Worm (Caenorhabditis elegans) whole organism, L1 larva: ENCODE results near the gene col-110.

Experiments
- C04F5.9 ChIP-seq: sonication (generic microtip); optimal IDR thresholded peaks from 2 replicates; lab custom pipeline; 2016; ENCODE audit warnings: missing genetic modification characterization, missing compliant biosample characterization
- Y116A8C.19 ChIP-seq: sonication (generic microtip); optimal IDR thresholded peaks from 2 replicates; lab custom pipeline; 2016; ENCODE audit warnings: missing compliant biosample characterization, missing genetic modification characterization, borderline replicate concordance
- aha-1 ChIP-seq: fragments of 150-350 bp; optimal IDR thresholded peaks from 2 replicates; lab custom pipeline; 2014; ENCODE audit warnings: missing biosample characterization, missing genetic modification characterization
- alr-1 ChIP-seq: fragments of 200-800 bp; sonication (Bioruptor generic); optimal IDR thresholded peaks from 2 replicates; lab custom pipeline; 2018; ENCODE audit warnings: borderline replicate concordance, mild to moderate bottlenecking, missing genetic modification characterization, missing compliant biosample characterization
- ama-1 ChIP-seq: fragments of 150-350 bp; optimal IDR thresholded peaks from 2 replicates; lab custom pipeline; 2014
- blmp-1 ChIP-seq: fragments of 150-350 bp; optimal IDR thresholded peaks from 2 replicates; lab custom pipeline; 2014; ENCODE audit warnings: missing biosample characterization, missing genetic modification characterization
- ceh-63 ChIP-seq: fragments of 200-800 bp; sonication (Bioruptor generic); optimal IDR thresholded peaks from 2 replicates; lab custom pipeline; 2018; ENCODE audit warnings: mild to moderate bottlenecking, missing genetic modification characterization, missing compliant biosample characterization
- ceh-8 ChIP-seq: fragments of 200-800 bp; sonication (Bioruptor generic); optimal IDR thresholded peaks from 2 replicates; lab custom pipeline; 2018; ENCODE audit warnings: mild to moderate bottlenecking, missing genetic modification characterization, moderate library complexity, missing compliant biosample characterization
- ceh-82 ChIP-seq, 3 experiments: fragments of 150-350 bp in 1 of 3; sonication (generic microtip) in 2 of 3; optimal IDR thresholded peaks; 2 replicates each; lab custom pipeline; 2014 to 2017; ENCODE audit warnings: missing biosample characterization in 3 of 3, missing genetic modification characterization in 3 of 3
- ceh-88 ChIP-seq: fragments of 200-800 bp; sonication (Bioruptor generic); IDR thresholded peaks from 2 replicates; pipeline ENCODE4 v1.3.6; 2022; ENCODE audit warnings: missing genetic modification characterization, missing compliant biosample characterization
- ceh-90 ChIP-seq: sonication (generic microtip); optimal IDR thresholded peaks from 2 replicates; lab custom pipeline; 2016; ENCODE audit warnings: missing genetic modification characterization, missing compliant biosample characterization
- ces-1 ChIP-seq: fragments of 150-350 bp; optimal IDR thresholded peaks from 2 replicates; lab custom pipeline; 2014; ENCODE audit warnings: missing biosample characterization, missing genetic modification reagents, missing genetic modification characterization
- dpl-1 ChIP-seq, 3 experiments: fragments of 150-350 bp in 2 of 3; sonication (generic microtip) in 1 of 3; optimal IDR thresholded peaks; 2 replicates each; lab custom pipeline; 2014 to 2017; ENCODE audit warnings: missing biosample characterization in 3 of 3, missing genetic modification characterization in 3 of 3, missing genetic modification reagents in 3 of 3
- efl-1 ChIP-seq, 4 experiments: fragments of 150-350 bp; optimal IDR thresholded peaks in 3 of 4; peaks in 1 of 4; 1 replicate in 1 of 4; 2 replicates in 3 of 4; lab custom pipeline; 2014; ENCODE audit warnings: missing biosample characterization in 2 of 4, missing genetic modification characterization in 2 of 4, missing genetic modification reagents in 2 of 4
- egl-27 ChIP-seq, 2 experiments: fragments of 150-350 bp in 1 of 2; sonication (generic microtip); optimal IDR thresholded peaks; 3 replicates each; lab custom pipeline; 2017 to 2018; ENCODE audit warnings: missing biosample characterization in 2 of 2, missing genetic modification characterization in 2 of 2, missing genetic modification reagents in 2 of 2
- elt-2 ChIP-seq: sonication (generic microtip); optimal IDR thresholded peaks from 2 replicates; lab custom pipeline; 2016; ENCODE audit warnings: missing genetic modification characterization, mild to moderate bottlenecking, inconsistent platforms, missing compliant biosample characterization, missing genetic modification reagents
- fkh-10 ChIP-seq: sonication (generic microtip); optimal IDR thresholded peaks from 2 replicates; lab custom pipeline; 2017; ENCODE audit warnings: missing biosample characterization, missing genetic modification reagents, missing genetic modification characterization
- fkh-8 ChIP-seq: sonication (generic microtip); optimal IDR thresholded peaks from 2 replicates; lab custom pipeline; 2016; ENCODE audit warnings: mild to moderate bottlenecking, missing genetic modification characterization, missing compliant biosample characterization
- fos-1 ChIP-seq: fragments of 150-350 bp; optimal IDR thresholded peaks from 2 replicates; lab custom pipeline; 2014; ENCODE audit warnings: missing biosample characterization, missing genetic modification characterization
- hlh-4 ChIP-seq: sonication (generic microtip); optimal IDR thresholded peaks from 2 replicates; lab custom pipeline; 2016; ENCODE audit warnings: mild to moderate bottlenecking, missing genetic modification characterization, missing compliant biosample characterization
- hpl-2 ChIP-seq: fragments of 150-350 bp; optimal IDR thresholded peaks from 2 replicates; lab custom pipeline; 2014; ENCODE audit warnings: missing biosample characterization, missing genetic modification reagents, missing genetic modification characterization
- isw-1 ChIP-seq: fragments of 200-800 bp; sonication (Bioruptor generic); IDR thresholded peaks from 2 replicates; pipeline ENCODE4 v1.3.6; 2022; ENCODE audit warnings: missing genetic modification characterization, missing compliant biosample characterization
- jun-1 ChIP-seq: fragments of 150-350 bp; optimal IDR thresholded peaks from 2 replicates; lab custom pipeline; 2014; ENCODE audit warnings: missing biosample characterization, missing genetic modification reagents, missing genetic modification characterization
- lin-13 ChIP-seq: fragments of 150-350 bp; optimal IDR thresholded peaks from 2 replicates; lab custom pipeline; 2014; ENCODE audit warnings: missing biosample characterization, missing genetic modification reagents, missing genetic modification characterization
- lin-15B ChIP-seq: fragments of 150-350 bp; sonication (generic microtip); optimal IDR thresholded peaks from 3 replicates; lab custom pipeline; 2014; ENCODE audit warnings: missing biosample characterization, missing genetic modification characterization
- lin-35 ChIP-seq, 2 experiments: fragments of 150-350 bp; optimal IDR thresholded peaks; 2 replicates each; lab custom pipeline; 2014; ENCODE audit warnings: missing biosample characterization in 2 of 2, missing genetic modification characterization in 2 of 2, missing genetic modification reagents in 2 of 2
- lin-39 ChIP-seq: fragments of 150-350 bp; optimal IDR thresholded peaks from 2 replicates; lab custom pipeline; 2014; ENCODE audit warnings: missing biosample characterization, missing genetic modification reagents, missing genetic modification characterization
- mab-9 ChIP-seq: fragments of 200-800 bp; sonication (Bioruptor generic); IDR thresholded peaks from 2 replicates; pipeline ENCODE4 v1.3.6; 2022; ENCODE audit warnings: missing genetic modification reagents, missing genetic modification characterization, missing compliant biosample characterization
- mdl-1 ChIP-seq, 2 experiments: fragments of 150-350 bp; optimal IDR thresholded peaks; 2 replicates each; lab custom pipeline; 2014 to 2017; ENCODE audit warnings: missing biosample characterization in 2 of 2, missing genetic modification characterization in 2 of 2, inconsistent platforms in 1 of 2
- mep-1 ChIP-seq: fragments of 150-350 bp; optimal IDR thresholded peaks from 2 replicates; lab custom pipeline; 2014; ENCODE audit warnings: missing biosample characterization, missing genetic modification characterization
- nhr-12 ChIP-seq: sonication (generic microtip); optimal IDR thresholded peaks from 2 replicates; lab custom pipeline; 2017; ENCODE audit warnings: missing biosample characterization, missing genetic modification characterization
- nhr-19 ChIP-seq: fragments of 200-800 bp; sonication (Bioruptor generic); conservative IDR thresholded peaks from 2 replicates; pipeline ENCODE4 v1.3.6; 2022; ENCODE audit warnings: missing genetic modification characterization, missing compliant biosample characterization
- nhr-20 ChIP-seq: sonication (generic microtip); optimal IDR thresholded peaks from 2 replicates; lab custom pipeline; 2016; ENCODE audit warnings: mild to moderate bottlenecking, missing genetic modification characterization, missing compliant biosample characterization
- nhr-47 ChIP-seq: sonication (generic microtip); optimal IDR thresholded peaks from 2 replicates; lab custom pipeline; 2016; ENCODE audit warnings: mild to moderate bottlenecking, missing genetic modification characterization, moderate library complexity, missing compliant biosample characterization
- nhr-77 ChIP-seq: fragments of 150-350 bp; optimal IDR thresholded peaks from 2 replicates; lab custom pipeline; 2014; ENCODE audit warnings: missing biosample characterization, missing genetic modification characterization
- nhr-85 ChIP-seq: sonication (generic microtip); peaks from one replicate; lab custom pipeline; 2016; ENCODE audit warnings: missing genetic modification characterization, inconsistent platforms, missing compliant biosample characterization
- pax-3 ChIP-seq: fragments of 200-800 bp; sonication (Bioruptor generic); optimal IDR thresholded peaks from 2 replicates; lab custom pipeline; 2018; ENCODE audit warnings: mild to moderate bottlenecking, missing genetic modification characterization, moderate library complexity, missing compliant biosample characterization
- rnt-1 ChIP-seq: sonication (generic microtip); optimal IDR thresholded peaks from 2 replicates; lab custom pipeline; 2016; ENCODE audit warnings: mild to moderate bottlenecking, missing genetic modification characterization, moderate library complexity, missing compliant biosample characterization
- snpc-4 ChIP-seq: fragments of 150-350 bp; optimal IDR thresholded peaks from 2 replicates; lab custom pipeline; 2014; ENCODE audit warnings: missing biosample characterization, missing genetic modification characterization
- sptf-1 ChIP-seq: fragments of 150-350 bp; optimal IDR thresholded peaks from 2 replicates; lab custom pipeline; 2014; ENCODE audit warnings: missing biosample characterization, missing genetic modification characterization
- swsn-7 ChIP-seq: sonication (generic microtip); optimal IDR thresholded peaks from 2 replicates; lab custom pipeline; 2016; ENCODE audit warnings: missing genetic modification characterization, missing compliant biosample characterization
- tbx-2 ChIP-seq: sonication (generic microtip); optimal IDR thresholded peaks from 2 replicates; lab custom pipeline; 2016; ENCODE audit warnings: missing genetic modification characterization, missing compliant biosample characterization
- tlp-1 ChIP-seq: fragments of 150-350 bp; optimal IDR thresholded peaks from 2 replicates; lab custom pipeline; 2014; ENCODE audit warnings: missing biosample characterization, missing genetic modification characterization
- unc-130 ChIP-seq: fragments of 150-350 bp; optimal IDR thresholded peaks from 2 replicates; lab custom pipeline; 2017; ENCODE audit warnings: missing biosample characterization, missing genetic modification characterization, inconsistent platforms
- unc-30 ChIP-seq: sonication (generic microtip); optimal IDR thresholded peaks from 2 replicates; lab custom pipeline; 2017; ENCODE audit warnings: missing biosample characterization, missing genetic modification characterization
- unc-98 ChIP-seq: fragments of 200-800 bp; sonication (Bioruptor generic); IDR thresholded peaks from 2 replicates; pipeline ENCODE4 v1.3.6; 2022; ENCODE audit warnings: missing genetic modification characterization, missing compliant biosample characterization
- vab-15 ChIP-seq: sonication (generic microtip); optimal IDR thresholded peaks from 2 replicates; lab custom pipeline; 2017; ENCODE audit warnings: missing genotype, mild to moderate bottlenecking, missing genetic modification characterization, missing compliant biosample characterization
- xbp-1 ChIP-seq: sonication (generic microtip); optimal IDR thresholded peaks from 2 replicates; lab custom pipeline; 2016; ENCODE audit warnings: missing genetic modification characterization, missing compliant biosample characterization
- zip-4 ChIP-seq: fragments of 200-800 bp; sonication (Bioruptor generic); optimal IDR thresholded peaks from 2 replicates; lab custom pipeline; 2018; ENCODE audit warnings: mild to moderate bottlenecking, missing genetic modification characterization, moderate library complexity, missing compliant biosample characterization
- ztf-4 ChIP-seq: fragments of 150-350 bp; optimal IDR thresholded peaks from 2 replicates; lab custom pipeline; 2014; ENCODE audit warnings: missing biosample characterization, missing genetic modification characterization

The col-110 gene

ce11 chrIV:4652365-4652844 is 42.9 kb upstream of the col-110 start, which contains the start of gene F29B9.5:
F29B9.5 (plus strand) TSS chrIV:4652415.
- TF ChIP-seq nhr-12 = no peak
- TF ChIP-seq zip-4 (GFP tag; lab: Kevin White, UChicago) = no peak
- TF ChIP-seq rnt-1 (tag; lab: Kevin White, UChicago) = peak; percentile 18
- TF ChIP-seq alr-1 (tag; lab: Kevin White, UChicago) = no peak
- peak; percentile 61 for TF ChIP-seq ama-1

DNA sequence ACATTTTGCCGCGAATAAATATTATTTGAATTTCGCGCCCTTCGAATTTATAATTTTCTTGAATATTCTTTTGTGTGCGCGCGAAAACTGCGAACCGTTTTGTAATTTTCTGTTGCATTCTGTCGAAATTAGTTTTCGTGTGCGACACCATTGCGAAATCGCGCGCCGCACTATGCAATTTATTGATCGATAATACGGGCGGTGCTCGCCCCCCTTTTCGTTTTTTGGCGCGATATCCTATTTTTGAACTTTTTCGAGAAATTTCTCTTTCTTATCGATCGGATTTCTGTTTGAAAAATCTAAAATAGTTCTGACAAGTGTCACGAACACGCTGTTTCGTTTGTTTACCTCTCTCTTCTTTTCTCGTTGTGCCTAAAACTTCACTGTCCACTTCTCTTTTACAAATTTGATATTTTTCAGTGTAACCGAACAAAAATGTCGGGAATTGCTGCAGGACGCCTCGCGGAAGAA is 41.2 kb upstream of the col-110 start, which contains the start of gene ubc-9:
Gene ubc-9 (plus strand): TSS at position 421 of the 471 bp plus-strand sequence.
- TF ChIP-seq ztf-4 = peak; percentile 26
- TF ChIP-seq tlp-1 (tag; lab: Kevin White, UChicago) = no peak
- TF ChIP-seq nhr-47 (tag; lab: Kevin White, UChicago) = peak; percentile 82
- TF ChIP-seq nhr-77 (tag; lab: Kevin White, UChicago) = peak; percentile 43
- TF ChIP-seq efl-1 (optimal IDR thresholded peaks at IDR 0.05; lab: Kevin White, UChicago) = peak; percentile 71 to 72
- TF ChIP-seq efl-1 (GFP tag; optimal IDR thresholded peaks at IDR 0.05 in 1 of 2; lab: Kevin White, UChicago) = peak; percentile 64 to 96
- TF ChIP-seq lin-39 (tag; lab: Kevin White, UChicago) = no peak
- TF ChIP-seq unc-30 (tag; lab: Kevin White, UChicago) = no peak
- TF ChIP-seq mep-1 (tag; lab: Kevin White, UChicago) = peak; percentile 51
- TF ChIP-seq fkh-10 = no peak
- TF ChIP-seq aha-1 (tag; lab: Kevin White, UChicago) = peak; percentile 13
- TF ChIP-seq ceh-82 (tag; optimal IDR thresholded peaks at IDR 0.05; lab: Kevin White, UChicago) = peak in 2 of 3 experiments; percentile 65 to 80
- TF ChIP-seq blmp-1 (tag; lab: Kevin White, UChicago) = peak; percentile 49
- TF ChIP-seq alr-1 (tag; lab: Kevin White, UChicago) = no peak
- peak; percentile 81 for TF ChIP-seq nhr-19 (GFP tag; lab: Robert Waterston, UW)
- peak; percentile 69 for TF ChIP-seq isw-1
- TF ChIP-seq vab-15 (tag; lab: Kevin White, UChicago) = peak; percentile 0
- TF ChIP-seq lin-15B (tag; lab: Kevin White, UChicago) = peak; percentile 70
- TF ChIP-seq pax-3 (tag; lab: Kevin White, UChicago) = peak; percentile 56
- no peak for TF ChIP-seq Y116A8C.19
- TF ChIP-seq lin-35 (GFP tag; optimal IDR thresholded peaks at IDR 0.05; lab: Kevin White, UChicago) = peak; percentile 77 to 85
- no peak for TF ChIP-seq fos-1 (tag; lab: Kevin White, UChicago)
- TF ChIP-seq mab-9 = no peak
- TF ChIP-seq ceh-63 = no peak
- peak; percentile 88 for TF ChIP-seq lin-13 (GFP tag; lab: Kevin White, UChicago)
- peak; percentile 47 for TF ChIP-seq snpc-4 (tag; lab: Kevin White, UChicago)
- no peak for TF ChIP-seq unc-98 (GFP tag; lab: Robert Waterston, UW)
- peak; percentile 83 for TF ChIP-seq nhr-20
- peak; percentile 70 for TF ChIP-seq xbp-1 (tag; lab: Kevin White, UChicago)
- TF ChIP-seq elt-2 (tag; lab: Kevin White, UChicago) = peak; percentile 31
- TF ChIP-seq ces-1 (GFP tag; lab: Kevin White, UChicago) = no peak
- peak; percentile 85 for TF ChIP-seq nhr-85 (tag; lab: Kevin White, UChicago)
- no peak for TF ChIP-seq ceh-8 (GFP tag; lab: Kevin White, UChicago)
- TF ChIP-seq hpl-2 (GFP tag; lab: Kevin White, UChicago) = no peak
- no peak for TF ChIP-seq ceh-90 (tag; lab: Kevin White, UChicago)
- peak in 1 of 2 experiments; percentile 33 for TF ChIP-seq mdl-1 (tag; optimal IDR thresholded peaks at IDR 0.05; lab: Kevin White, UChicago)
- no peak for TF ChIP-seq egl-27 (tag; optimal IDR thresholded peaks at IDR 0.05; lab: Kevin White, UChicago)
- peak; percentile 69 to 80 (median 72) for TF ChIP-seq dpl-1 (GFP tag; optimal IDR thresholded peaks at IDR 0.05; lab: Kevin White, UChicago)
- TF ChIP-seq sptf-1 (tag; lab: Kevin White, UChicago) = no peak
- TF ChIP-seq tbx-2 (tag; lab: Kevin White, UChicago) = peak; percentile 78
- no peak for TF ChIP-seq ceh-88 (GFP tag; lab: Robert Waterston, UW)
- TF ChIP-seq swsn-7 (tag; lab: Kevin White, UChicago) = peak; percentile 76
- no peak for TF ChIP-seq hlh-4
- peak; percentile 69 for TF ChIP-seq zip-4 (GFP tag; lab: Kevin White, UChicago)
- peak; percentile 30 for TF ChIP-seq C04F5.9 (tag; lab: Kevin White, UChicago)
- peak; percentile 72 for TF ChIP-seq fkh-8 (tag; lab: Kevin White, UChicago)
- no peak for TF ChIP-seq unc-130 (tag; lab: Kevin White, UChicago)
- no peak for TF ChIP-seq jun-1 (tag; lab: Kevin White, UChicago)
